Worm (Caenorhabditis elegans) whole organism, young adult: ENCODE results near the gene srj-21.

ENCODE experiments used
- C06A6.2 ChIP-seq: fragments of 200-800 bp; sonication (Bioruptor generic); conservative IDR thresholded peaks from 2 replicates; pipeline ENCODE4 v1.3.6; 2022; ENCODE audit warnings: missing genetic modification characterization, missing compliant biosample characterization
- F37B4.10 ChIP-seq: fragments of 200-800 bp; sonication (Bioruptor generic); IDR thresholded peaks from 2 replicates; pipeline ENCODE4 v1.3.6; 2022; ENCODE audit warnings: missing genetic modification characterization, missing compliant biosample characterization
- F49E8.2 ChIP-seq: sonication (generic microtip); optimal IDR thresholded peaks from 3 replicates; lab custom pipeline; 2017; ENCODE audit warnings: missing genetic modification characterization, mild to moderate bottlenecking, missing compliant biosample characterization, antibody characterized with exemption, moderate library complexity; ENCODE audit not compliant: insufficient read depth
- F57C9.4 ChIP-seq: sonication (generic microtip); optimal IDR thresholded peaks from 2 replicates; lab custom pipeline; 2017; ENCODE audit warnings: mild to moderate bottlenecking, missing genetic modification characterization, missing compliant biosample characterization
- T07F8.4 ChIP-seq: sonication (generic microtip); optimal IDR thresholded peaks from 2 replicates; lab custom pipeline; 2016; ENCODE audit warnings: mild to moderate bottlenecking, missing genetic modification characterization, moderate library complexity, missing compliant biosample characterization
- T26A5.8 ChIP-seq: sonication (generic microtip); optimal IDR thresholded peaks from 2 replicates; lab custom pipeline; 2016; ENCODE audit warnings: missing genetic modification characterization, missing compliant biosample characterization
- Y53F4B.3 ChIP-seq: fragments of 200-800 bp; sonication (Bioruptor generic); IDR thresholded peaks from 2 replicates; pipeline ENCODE4 v1.3.6; 2022; ENCODE audit warnings: missing genetic modification reagents, missing genetic modification characterization, missing compliant biosample characterization
- Y95B8A.8 ChIP-seq: fragments of 200-800 bp; sonication (Bioruptor generic); IDR thresholded peaks from 2 replicates; pipeline ENCODE4 v1.3.6; 2022; ENCODE audit warnings: missing genetic modification reagents, missing genetic modification characterization, missing compliant biosample characterization
- akir-1 ChIP-seq: fragments of 200-800 bp; sonication (Bioruptor generic); optimal IDR thresholded peaks from 2 replicates; lab custom pipeline; 2018; ENCODE audit warnings: mild to moderate bottlenecking, missing genetic modification characterization, moderate library complexity, missing compliant biosample characterization
- aptf-2 ChIP-seq: fragments of 200-800 bp; sonication (Bioruptor generic); conservative IDR thresholded peaks from 2 replicates; pipeline ENCODE4 v1.3.6; 2022; ENCODE audit warnings: missing genetic modification reagents, missing genetic modification characterization, missing compliant biosample characterization
- attf-5 ChIP-seq: fragments of 200-800 bp; sonication (Bioruptor generic); optimal IDR thresholded peaks from 2 replicates; lab custom pipeline; 2018; ENCODE audit warnings: mild to moderate bottlenecking, missing genetic modification characterization, missing compliant biosample characterization
- attf-6 ChIP-seq: fragments of 200-800 bp; sonication (Bioruptor generic); IDR thresholded peaks from 2 replicates; pipeline ENCODE4 v1.3.6; 2022; ENCODE audit warnings: missing genetic modification reagents, missing genetic modification characterization, missing compliant biosample characterization
- bed-2 ChIP-seq: fragments of 200-800 bp; sonication (Bioruptor generic); IDR thresholded peaks from 2 replicates; pipeline ENCODE4 v1.3.6; 2022; ENCODE audit warnings: missing genetic modification reagents, missing genetic modification characterization, missing compliant biosample characterization
- cebp-1 ChIP-seq, 2 experiments: fragments of 200-800 bp in 1 of 2; sonication (Bioruptor generic) in 1 of 2; sonication (generic microtip) in 1 of 2; IDR thresholded peaks in 1 of 2; optimal IDR thresholded peaks in 1 of 2; 2 replicates each; pipeline versions ENCODE4 v1.3.6 to Lab custom; 2017 to 2022; ENCODE audit warnings: missing compliant biosample characterization in 2 of 2, missing genetic modification characterization in 2 of 2, mild to moderate bottlenecking in 1 of 2, missing genetic modification reagents in 1 of 2, moderate library complexity in 1 of 2
- ceh-40 ChIP-seq: fragments of 200-800 bp; sonication (Bioruptor generic); IDR thresholded peaks from 2 replicates; pipeline ENCODE4 v1.3.6; 2022; ENCODE audit warnings: missing genetic modification characterization, missing compliant biosample characterization
- ceh-91 ChIP-seq: fragments of 200-800 bp; sonication (Bioruptor generic); IDR thresholded peaks from 2 replicates; pipeline ENCODE4 v1.3.6; 2022; ENCODE audit warnings: missing genetic modification reagents, missing genetic modification characterization, missing compliant biosample characterization
- die-1 ChIP-seq: sonication (generic microtip); optimal IDR thresholded peaks from 2 replicates; lab custom pipeline; 2016; ENCODE audit warnings: missing genotype, mild to moderate bottlenecking, missing genetic modification characterization, missing compliant biosample characterization
- dox-1 ChIP-seq: fragments of 200-800 bp; sonication (Bioruptor generic); IDR thresholded peaks from 2 replicates; pipeline ENCODE4 v1.3.6; 2022; ENCODE audit warnings: missing genetic modification reagents, missing genetic modification characterization, missing compliant biosample characterization
- egrh-3 ChIP-seq: fragments of 200-800 bp; sonication (Bioruptor generic); IDR thresholded peaks from 2 replicates; pipeline ENCODE4 v1.3.6; 2022; ENCODE audit warnings: missing genetic modification reagents, missing genetic modification characterization, missing compliant biosample characterization
- ets-4 ChIP-seq: fragments of 200-800 bp; sonication (Bioruptor generic); optimal IDR thresholded peaks from 2 replicates; lab custom pipeline; 2018; ENCODE audit warnings: mild to moderate bottlenecking, missing genetic modification characterization, missing compliant biosample characterization
- hlh-26 ChIP-seq: fragments of 200-800 bp; sonication (Bioruptor generic); conservative IDR thresholded peaks from 2 replicates; pipeline ENCODE4 v1.3.6; 2022; ENCODE audit warnings: missing genetic modification reagents, missing genetic modification characterization, missing compliant biosample characterization
- hrde-1 ChIP-seq: sonication (generic microtip); optimal IDR thresholded peaks from 2 replicates; lab custom pipeline; 2016; ENCODE audit warnings: missing genetic modification characterization, mild to moderate bottlenecking, missing compliant biosample characterization, moderate library complexity, missing genotype, missing genetic modification reagents, borderline replicate concordance
- let-526 ChIP-seq: fragments of 200-800 bp; sonication (Bioruptor generic); IDR thresholded peaks from 2 replicates; pipeline ENCODE4 v1.3.6; 2022; ENCODE audit warnings: missing genetic modification reagents, missing genetic modification characterization, missing compliant biosample characterization
- lin-26 ChIP-seq: fragments of 200-800 bp; sonication (Bioruptor generic); IDR thresholded peaks from 2 replicates; pipeline ENCODE4 v1.3.6; 2022; ENCODE audit warnings: missing genetic modification reagents, missing genetic modification characterization, missing compliant biosample characterization
- lsl-1 ChIP-seq: fragments of 200-800 bp; sonication (Bioruptor generic); optimal IDR thresholded peaks from 2 replicates; lab custom pipeline; 2018; ENCODE audit warnings: mild to moderate bottlenecking, missing genetic modification characterization, moderate library complexity, missing compliant biosample characterization
- lsy-27 ChIP-seq: sonication (generic microtip); optimal IDR thresholded peaks from 2 replicates; lab custom pipeline; 2017; ENCODE audit warnings: missing genetic modification characterization, mild to moderate bottlenecking, missing compliant biosample characterization, antibody characterized with exemption, missing genotype, borderline replicate concordance; ENCODE audit not compliant: insufficient read depth
- mcd-1 ChIP-seq: fragments of 200-800 bp; sonication (Bioruptor generic); IDR thresholded peaks from 2 replicates; pipeline ENCODE4 v1.3.6; 2022; ENCODE audit warnings: missing genetic modification reagents, missing genetic modification characterization, missing compliant biosample characterization
- mel-28 ChIP-seq: sonication (generic microtip); optimal IDR thresholded peaks from 2 replicates; lab custom pipeline; 2016; ENCODE audit warnings: borderline replicate concordance, mild to moderate bottlenecking, missing genetic modification characterization, missing compliant biosample characterization
- nfya-1 ChIP-seq: sonication (generic microtip); optimal IDR thresholded peaks from 2 replicates; lab custom pipeline; 2017; ENCODE audit warnings: antibody characterized with exemption, missing compliant biosample characterization, missing genetic modification characterization, borderline replicate concordance; ENCODE audit not compliant: insufficient read depth
- nfya-2 ChIP-seq: fragments of 200-800 bp; sonication (Bioruptor generic); IDR thresholded peaks from 2 replicates; pipeline ENCODE4 v1.3.6; 2022; ENCODE audit warnings: missing genetic modification reagents, missing genetic modification characterization, missing compliant biosample characterization
- rcor-1 ChIP-seq: fragments of 200-800 bp; sonication (Bioruptor generic); IDR thresholded peaks from 2 replicates; pipeline ENCODE4 v1.3.6; 2022; ENCODE audit warnings: missing genetic modification reagents, missing genetic modification characterization, missing compliant biosample characterization
- repo-1 ChIP-seq: sonication (generic microtip); optimal IDR thresholded peaks from 2 replicates; lab custom pipeline; 2017; ENCODE audit warnings: mild to moderate bottlenecking, missing genetic modification characterization, missing compliant biosample characterization
- rpc-1 ChIP-seq, 2 experiments: fragments of 150-350 bp in 1 of 2; sonication (generic microtip) in 1 of 2; optimal IDR thresholded peaks; 2 replicates each; lab custom pipeline; 2014 to 2018; ENCODE audit warnings: missing biosample characterization in 1 of 2, missing genetic modification characterization in 1 of 2, missing genetic modification reagents in 1 of 2, missing genotype in 1 of 2
- somi-1 ChIP-seq: fragments of 200-800 bp; sonication (Bioruptor generic); optimal IDR thresholded peaks from 2 replicates; lab custom pipeline; 2018; ENCODE audit warnings: mild to moderate bottlenecking, missing genetic modification characterization, missing compliant biosample characterization
- tlf-1 ChIP-seq: fragments of 200-800 bp; sonication (Bioruptor generic); optimal IDR thresholded peaks from 2 replicates; lab custom pipeline; 2018; ENCODE audit warnings: mild to moderate bottlenecking, missing genetic modification characterization, missing compliant biosample characterization
- unc-130 ChIP-seq: sonication (generic microtip); optimal IDR thresholded peaks from 2 replicates; lab custom pipeline; 2016; ENCODE audit warnings: missing genetic modification reagents, missing genetic modification characterization, missing compliant biosample characterization
- zim-3 ChIP-seq: sonication (generic microtip); optimal IDR thresholded peaks from 2 replicates; lab custom pipeline; 2017; ENCODE audit warnings: mild to moderate bottlenecking, missing genetic modification characterization, moderate library complexity, missing compliant biosample characterization
- ztf-18 ChIP-seq: sonication (generic microtip); optimal IDR thresholded peaks from 2 replicates; lab custom pipeline; 2016; ENCODE audit warnings: missing genotype, mild to moderate bottlenecking, missing genetic modification characterization, missing compliant biosample characterization
- ztf-26 ChIP-seq: sonication (generic microtip); optimal IDR thresholded peaks from 2 replicates; lab custom pipeline; 2017; ENCODE audit warnings: missing genetic modification characterization, missing compliant biosample characterization
- ztf-28 ChIP-seq: fragments of 200-800 bp; sonication (Bioruptor generic); IDR thresholded peaks from 2 replicates; pipeline ENCODE4 v1.3.6; 2022; ENCODE audit warnings: missing genetic modification reagents, missing genetic modification characterization, missing compliant biosample characterization
- ztf-6 ChIP-seq: fragments of 200-800 bp; sonication (Bioruptor generic); IDR thresholded peaks from 2 replicates; pipeline ENCODE4 v1.3.6; 2022; ENCODE audit warnings: missing genetic modification reagents, missing genetic modification characterization, missing compliant biosample characterization

The srj-21 gene

DNA sequence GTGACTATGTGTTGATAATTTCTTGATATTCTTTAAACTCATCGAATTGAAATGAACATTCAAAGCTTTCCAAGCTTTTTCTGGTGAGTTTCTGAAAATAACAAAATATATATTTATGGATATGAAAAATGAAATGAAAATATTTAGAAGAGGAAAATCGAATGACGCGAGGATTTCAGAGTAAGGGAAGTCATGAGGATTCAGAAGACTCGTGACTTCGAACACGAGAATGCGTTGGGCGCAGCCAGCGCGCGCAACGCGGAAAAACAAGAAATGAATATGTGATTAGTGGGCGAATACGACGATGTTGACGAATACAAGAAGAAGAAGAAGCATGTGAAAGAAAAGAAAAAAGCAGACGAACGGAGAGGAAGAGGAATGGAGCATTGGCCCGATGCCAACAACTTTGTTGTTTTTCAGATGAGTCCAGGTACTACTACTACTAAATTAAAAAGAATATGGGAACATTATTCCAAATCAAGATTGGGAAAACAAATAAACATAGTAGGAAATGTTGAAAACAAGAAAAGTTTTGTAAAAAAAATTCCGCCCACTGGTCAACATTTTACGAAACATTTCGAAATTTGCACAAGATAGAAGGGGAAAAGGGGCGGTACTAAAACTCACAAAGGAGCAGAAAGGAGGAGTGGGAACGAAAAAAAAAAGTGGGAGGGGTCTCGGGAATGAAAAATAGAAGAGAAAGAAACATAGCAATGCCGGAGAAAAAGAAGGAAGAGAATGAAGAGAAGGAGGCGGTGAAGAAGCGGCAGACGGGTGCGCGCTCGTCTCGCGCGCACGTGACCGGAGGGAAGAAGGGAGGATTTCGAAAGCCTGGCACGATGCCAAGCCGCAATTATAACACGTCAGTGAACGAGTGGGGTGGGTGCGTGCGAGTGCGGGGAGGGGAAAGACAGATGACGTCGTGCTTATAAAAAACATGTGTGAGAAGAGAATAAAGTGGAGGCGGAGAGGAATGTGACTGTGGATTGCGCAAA, 29.7 kb upstream of the srj-21 start (continued):
- TF ChIP-seq lin-26, result peak; percentile 80; the same call in 1 of the 2 replicates
- TF ChIP-seq mel-28 (tag; lab: Kevin White, UChicago), result no peak

DNA sequence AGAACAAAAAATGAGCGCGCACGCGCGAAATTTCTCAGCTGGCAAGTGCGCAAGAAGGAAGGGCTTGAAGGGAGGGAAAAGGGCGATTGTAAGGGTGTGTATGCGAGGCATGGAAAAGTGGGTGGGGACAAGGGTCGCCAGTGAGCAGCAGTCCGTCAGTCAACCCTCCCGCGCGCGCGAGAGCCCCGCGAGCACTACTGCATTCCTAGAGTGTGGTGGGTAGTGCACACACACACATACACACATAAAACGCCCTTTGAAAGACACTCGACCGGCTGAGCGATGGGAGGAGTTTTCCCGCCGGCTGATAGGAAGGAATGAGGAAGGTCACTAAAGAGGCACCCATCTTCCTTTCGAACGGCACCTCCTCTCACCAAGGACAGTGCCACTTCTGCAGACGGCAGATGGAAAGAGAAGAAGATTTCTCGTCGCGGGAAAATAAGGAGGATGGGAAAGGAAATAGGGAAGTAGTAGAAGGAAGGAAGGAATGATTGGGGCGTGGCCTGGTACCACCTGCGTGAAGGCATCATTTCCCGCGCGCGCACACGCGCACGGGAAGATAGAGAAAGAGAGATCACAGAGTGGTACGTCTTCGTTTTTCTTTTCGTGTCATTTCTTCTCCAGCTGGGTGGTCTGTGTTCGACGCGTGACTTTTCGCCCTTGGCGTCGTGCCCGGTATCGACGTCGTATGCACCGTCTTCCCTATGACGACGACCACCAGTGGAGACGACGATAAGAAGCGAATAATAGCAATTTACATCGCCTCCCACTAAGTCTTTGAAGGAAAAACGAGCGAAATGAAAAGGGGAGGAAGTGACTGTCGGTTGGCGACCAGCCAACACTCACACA, 28.0 kb upstream of the srj-21 start:
- no peak for TF ChIP-seq aptf-2 (GFP tag; lab: Robert Waterston, UW)
- TF ChIP-seq lsl-1 (GFP tag; lab: Kevin White, UChicago), result no peak
- TF ChIP-seq Y95B8A.8 (GFP tag; lab: Robert Waterston, UW), result 0 out of 2 replicates have a peak, but pooled peaks have one; percentile 42
- TF ChIP-seq F37B4.10, result no peak
- TF ChIP-seq bed-2 (GFP tag; lab: Robert Waterston, UW), result no peak
- TF ChIP-seq lin-26, result peak; percentile 45; the same call in 1 of the 2 replicates
- TF ChIP-seq hrde-1 (tag; lab: Kevin White, UChicago), result no peak
- TF ChIP-seq F49E8.2, result no peak
- no peak for TF ChIP-seq ceh-91
- TF ChIP-seq ztf-28, result no peak
- no peak for TF ChIP-seq attf-5
- TF ChIP-seq somi-1, result peak; percentile 16
- no peak for TF ChIP-seq let-526 (GFP tag; lab: Robert Waterston, UW)
- TF ChIP-seq akir-1 (GFP tag; lab: Kevin White, UChicago), result no peak
- TF ChIP-seq egrh-3 (GFP tag; lab: Robert Waterston, UW), result peak; percentile 70; the same call in 1 of the 2 replicates
- no peak for TF ChIP-seq die-1
- no peak for TF ChIP-seq tlf-1 (GFP tag; lab: Kevin White, UChicago)
- TF ChIP-seq cebp-1 (GFP tag; IDR thresholded peaks at IDR 0.05; lab: Robert Waterston, UW), result no peak; the same call in 1 of the 2 replicates
- peak; percentile 32 for TF ChIP-seq cebp-1 (tag; optimal IDR thresholded peaks at IDR 0.05; lab: Kevin White, UChicago)
- TF ChIP-seq T26A5.8 (tag; lab: Kevin White, UChicago), result no peak
- TF ChIP-seq mel-28 (tag; lab: Kevin White, UChicago), result no peak
- TF ChIP-seq rcor-1, result no peak
- peak; percentile 36; the same call in 1 of the 2 replicates for TF ChIP-seq dox-1 (GFP tag; lab: Robert Waterston, UW)
- TF ChIP-seq ets-4 (GFP tag; lab: Kevin White, UChicago), result no peak
- TF ChIP-seq F57C9.4 (tag; lab: Kevin White, UChicago), result no peak
- TF ChIP-seq T07F8.4 (tag; lab: Kevin White, UChicago), result no peak
- no peak for TF ChIP-seq nfya-2 (GFP tag; lab: Robert Waterston, UW)
- no peak for TF ChIP-seq repo-1 (tag; lab: Kevin White, UChicago)
- TF ChIP-seq ceh-40 (GFP tag; lab: Robert Waterston, UW), result no peak
- TF ChIP-seq ztf-18 (tag; lab: Kevin White, UChicago), result no peak
- TF ChIP-seq nfya-1 (tag; lab: Kevin White, UChicago), result no peak
- no peak for TF ChIP-seq C06A6.2
- no peak for TF ChIP-seq zim-3 (tag; lab: Kevin White, UChicago)
- no peak for TF ChIP-seq unc-130 (GFP tag; lab: Kevin White, UChicago)
- no peak for TF ChIP-seq ztf-6 (GFP tag; lab: Robert Waterston, UW)
- no peak for TF ChIP-seq mcd-1 (GFP tag; lab: Robert Waterston, UW)
- no peak for TF ChIP-seq Y53F4B.3 (GFP tag; lab: Robert Waterston, UW)
- TF ChIP-seq ztf-26, result peak; percentile 47
- TF ChIP-seq rpc-1 (optimal IDR thresholded peaks at IDR 0.05; lab: Kevin White, UChicago), result no peak
- no peak for TF ChIP-seq rpc-1 (tag; optimal IDR thresholded peaks at IDR 0.05; lab: Kevin White, UChicago)
- no peak for TF ChIP-seq lsy-27 (tag; lab: Kevin White, UChicago)
- no peak for TF ChIP-seq attf-6 (GFP tag; lab: Robert Waterston, UW)
- no peak for TF ChIP-seq hlh-26 (GFP tag; lab: Robert Waterston, UW)
